Worm (Caenorhabditis elegans): ENCODE results near the gene clec-257.
A peak's percentile ranks its signal among the peaks of the same experiment; 100 is the strongest.

Gene clec-257

ce11 chrV:18800811-18801210 lies 27.9 kb downstream of the clec-257 start, which contains the start of gene nhr-170:
nhr-170 (minus strand) TSS chrV:18800826.
- no peak for TF ChIP-seq cog-1 (tag; optimal IDR thresholded peaks at IDR 0.05)
- TF ChIP-seq T22C8.4 (GFP tag; IDR thresholded peaks at IDR 0.05): no peak
- no peak for TF ChIP-seq ref-1 (GFP tag; conservative IDR thresholded peaks at IDR 0.05)
- TF ChIP-seq ztf-23 (GFP tag; IDR thresholded peaks at IDR 0.05): no peak
- no peak for TF ChIP-seq tab-1 (GFP tag; IDR thresholded peaks at IDR 0.05)
- TF ChIP-seq med-1 (GFP tag; optimal IDR thresholded peaks at IDR 0.05; ENCODE audit: insufficient read depth): no peak
- no peak for TF ChIP-seq ztf-29 (GFP tag; IDR thresholded peaks at IDR 0.05)
- TF ChIP-seq flt-1 (GFP tag; IDR thresholded peaks at IDR 0.05): no peak
- no peak for TF ChIP-seq klf-2 (GFP tag; conservative IDR thresholded peaks at IDR 0.05)

DNA sequence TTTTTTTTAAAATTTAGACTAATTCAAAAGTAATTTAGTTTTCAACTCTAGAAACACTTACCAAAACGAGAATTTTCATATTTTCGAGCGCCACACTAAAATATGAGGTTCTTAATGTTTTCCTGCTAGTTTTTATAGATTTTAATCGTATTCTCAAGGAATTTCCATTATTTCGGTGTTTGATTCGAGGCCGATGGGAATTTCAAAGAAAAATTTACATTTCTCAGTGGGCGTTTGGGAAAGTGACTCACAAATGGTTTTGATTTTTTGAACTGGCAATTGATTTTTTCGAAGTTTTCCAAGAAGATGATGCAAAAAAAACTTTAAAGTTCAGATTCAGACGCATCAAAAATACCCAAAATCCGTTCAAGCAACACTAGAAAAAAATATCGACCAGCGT lies 29.2 kb downstream of the clec-257 start, which contains the start of gene C54E10.11:
TSS of gene C54E10.11 (minus strand) at position 101 of the 400 bp plus-strand sequence.
- no peak for TF ChIP-seq flt-1 (GFP tag; IDR thresholded peaks at IDR 0.05)
- no peak for TF ChIP-seq tab-1 (GFP tag; IDR thresholded peaks at IDR 0.05)
- TF ChIP-seq ref-1 (GFP tag; conservative IDR thresholded peaks at IDR 0.05): no peak
- TF ChIP-seq T22C8.4 (GFP tag; IDR thresholded peaks at IDR 0.05): no peak
- no peak for TF ChIP-seq klf-2 (GFP tag; conservative IDR thresholded peaks at IDR 0.05)
- TF ChIP-seq ztf-23 (GFP tag; IDR thresholded peaks at IDR 0.05): no peak
- TF ChIP-seq ztf-29 (GFP tag; IDR thresholded peaks at IDR 0.05): no peak
- TF ChIP-seq cog-1 (tag; optimal IDR thresholded peaks at IDR 0.05): no peak
- no peak for TF ChIP-seq med-1 (GFP tag; optimal IDR thresholded peaks at IDR 0.05; ENCODE audit: insufficient read depth)

DNA sequence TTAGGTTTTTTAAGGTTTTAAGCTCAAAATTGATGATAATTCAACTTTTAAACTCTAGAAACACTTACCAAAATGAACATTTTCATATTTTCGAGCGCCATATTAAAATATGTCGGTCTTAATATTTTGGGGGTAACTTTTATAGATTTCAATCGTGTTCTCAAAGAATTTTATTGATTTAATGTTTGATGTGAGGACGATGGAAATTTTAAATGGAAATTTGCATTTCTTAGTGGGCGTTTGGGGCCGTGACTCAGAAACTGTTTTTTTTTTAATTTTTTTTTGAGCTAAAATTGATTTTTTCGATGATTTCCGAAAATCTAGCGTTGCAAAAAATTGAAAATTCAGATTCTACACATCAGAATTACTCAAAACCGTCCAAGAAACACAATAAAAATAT lies 30.4 kb downstream of the clec-257 start, which contains the start of gene C54E10.10:
TSS of gene C54E10.10 (minus strand) at position 101 of the 400 bp plus-strand sequence.
- TF ChIP-seq ref-1 (GFP tag; conservative IDR thresholded peaks at IDR 0.05): no peak
- TF ChIP-seq tab-1 (GFP tag; IDR thresholded peaks at IDR 0.05): no peak

- TF ChIP-seq ztf-29 (GFP tag; IDR thresholded peaks at IDR 0.05) (no peak), klf-2 (GFP tag; conservative IDR thresholded peaks at IDR 0.05) (no peak), ref-1 (GFP tag; conservative IDR thresholded peaks at IDR 0.05) (no peak), med-1 (GFP tag; optimal IDR thresholded peaks at IDR 0.05; ENCODE audit: insufficient read depth) (no peak), tab-1 (GFP tag; IDR thresholded peaks at IDR 0.05) (no peak), cog-1 (tag; optimal IDR thresholded peaks at IDR 0.05) (no peak), flt-1 (GFP tag; IDR thresholded peaks at IDR 0.05) (no peak), ztf-23 (GFP tag; IDR thresholded peaks at IDR 0.05) (no peak), T22C8.4 (GFP tag; IDR thresholded peaks at IDR 0.05) (no peak)
These were observed 33.5 kb downstream of the clec-257 start, which contains the start of gene sri-10 for ce11 chrV:18806409-18806808. sri-10 (minus strand) TSS chrV:18806509.

- TF ChIP-seq ref-1 (GFP tag; conservative IDR thresholded peaks at IDR 0.05): no peak
- 0 out of 2 replicates have a peak, but pooled peaks have one; percentile 14 for TF ChIP-seq T22C8.4 (GFP tag; IDR thresholded peaks at IDR 0.05)
These were observed 35.8 kb downstream of the clec-257 start, which contains the start of gene C54E10.6 for ce11 chrV:18808621-18809020. C54E10.6 (minus strand) TSS chrV:18808729.

DNA sequence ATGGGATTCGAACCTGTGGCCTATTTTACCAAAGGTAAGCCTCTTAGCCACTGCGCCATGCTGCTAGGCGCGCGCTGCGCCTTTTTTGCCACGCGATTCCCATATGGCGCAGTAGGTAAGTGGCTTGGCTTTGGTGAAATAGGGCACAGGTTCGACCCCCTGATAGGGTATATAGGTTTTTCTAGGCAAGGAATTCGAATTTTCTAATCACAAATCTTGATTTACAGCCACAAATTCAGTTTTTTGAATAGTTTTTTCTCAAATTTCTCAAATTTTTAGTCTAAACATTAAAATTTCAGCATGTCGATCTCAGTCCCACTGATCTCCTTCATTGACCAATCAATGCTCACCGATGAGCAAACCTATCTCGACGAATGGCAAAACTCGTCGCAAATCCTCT lies 37.8 kb downstream of the clec-257 start, which contains the start of gene C54E10.3:
TSS of gene C54E10.3 (plus strand) at position 301 of the 400 bp plus-strand sequence.
- TF ChIP-seq ztf-23 (GFP tag; IDR thresholded peaks at IDR 0.05) (no peak), med-1 (GFP tag; optimal IDR thresholded peaks at IDR 0.05; ENCODE audit: insufficient read depth) (no peak), tab-1 (GFP tag; IDR thresholded peaks at IDR 0.05) (no peak), T22C8.4 (GFP tag; IDR thresholded peaks at IDR 0.05) (no peak), klf-2 (GFP tag; conservative IDR thresholded peaks at IDR 0.05) (no peak), ztf-29 (GFP tag; IDR thresholded peaks at IDR 0.05) (no peak), flt-1 (GFP tag; IDR thresholded peaks at IDR 0.05) (no peak), cog-1 (tag; optimal IDR thresholded peaks at IDR 0.05) (no peak), ref-1 (GFP tag; conservative IDR thresholded peaks at IDR 0.05) (no peak)

ce11 chrV:18811360-18811759 lies 38.5 kb downstream of the clec-257 start, which contains the start of gene C54E10.7:
C54E10.7 (plus strand) TSS chrV:18811660.
- TF ChIP-seq flt-1 (GFP tag; IDR thresholded peaks at IDR 0.05) (no peak), klf-2 (GFP tag; conservative IDR thresholded peaks at IDR 0.05) (no peak), cog-1 (tag; optimal IDR thresholded peaks at IDR 0.05) (no peak), ztf-23 (GFP tag; IDR thresholded peaks at IDR 0.05) (no peak), ref-1 (GFP tag; conservative IDR thresholded peaks at IDR 0.05) (no peak), ztf-29 (GFP tag; IDR thresholded peaks at IDR 0.05) (no peak), tab-1 (GFP tag; IDR thresholded peaks at IDR 0.05) (no peak), med-1 (GFP tag; optimal IDR thresholded peaks at IDR 0.05; ENCODE audit: insufficient read depth) (no peak), T22C8.4 (GFP tag; IDR thresholded peaks at IDR 0.05) (no peak)

DNA sequence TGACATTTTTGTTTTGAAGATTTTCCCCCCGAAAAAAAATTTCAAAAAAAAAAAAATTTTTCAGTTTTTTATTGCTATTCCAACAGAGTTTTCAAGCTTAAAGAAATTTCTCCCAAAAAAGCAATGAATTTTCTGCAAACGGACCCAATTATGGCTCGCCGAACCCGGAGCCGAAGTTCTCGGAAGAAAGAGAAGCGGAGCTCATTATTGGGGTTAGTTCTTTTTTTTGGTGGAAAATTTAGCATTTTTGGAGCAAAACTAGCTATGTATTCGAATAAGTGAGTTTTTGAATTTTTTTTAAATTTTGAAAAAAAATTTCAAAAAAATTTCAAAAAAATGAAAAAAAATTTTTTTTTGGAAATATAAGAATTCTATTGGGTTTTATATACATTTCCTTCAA lies 46.8 kb downstream of the clec-257 start, which contains the start of gene ncs-5:
TSS of gene ncs-5 (plus strand) at position 124 of the 400 bp plus-strand sequence.
- TF ChIP-seq flt-1 (GFP tag; IDR thresholded peaks at IDR 0.05) (no peak), ztf-23 (GFP tag; IDR thresholded peaks at IDR 0.05) (no peak), cog-1 (tag; optimal IDR thresholded peaks at IDR 0.05) (no peak), klf-2 (GFP tag; conservative IDR thresholded peaks at IDR 0.05) (no peak), tab-1 (GFP tag; IDR thresholded peaks at IDR 0.05) (no peak), ref-1 (GFP tag; conservative IDR thresholded peaks at IDR 0.05) (no peak), T22C8.4 (GFP tag; IDR thresholded peaks at IDR 0.05) (no peak), ztf-29 (GFP tag; IDR thresholded peaks at IDR 0.05) (no peak), med-1 (GFP tag; optimal IDR thresholded peaks at IDR 0.05; ENCODE audit: insufficient read depth) (no peak)

ce11 chrV:18821569-18821968 lies 48.7 kb downstream of the clec-257 start:
- TF ChIP-seq flt-1 (GFP tag; IDR thresholded peaks at IDR 0.05) (no peak), ref-1 (GFP tag; conservative IDR thresholded peaks at IDR 0.05) (no peak)
